Fruit fly (Drosophila melanogaster) whole organism, wandering third instar larva: ENCODE measurements around the gene Ak3.
A peak's percentile ranks its signal among the peaks of the same experiment; 100 is the strongest.

Experiments used
- Abd-B ChIP-seq: fragments of >200 bp; optimal IDR thresholded peaks from 2 replicates; lab custom pipeline; 2017; ENCODE audit warnings: missing biosample characterization, missing genetic modification characterization
- CG32264 ChIP-seq: fragments of 200-800 bp; sonication (Bioruptor generic); optimal IDR thresholded peaks from 2 replicates; lab custom pipeline; 2016; ENCODE audit warnings: missing biosample characterization, missing genetic modification characterization
- CG9705 ChIP-seq: fragments of 200-800 bp; sonication (Bioruptor generic); optimal IDR thresholded peaks from 2 replicates; lab custom pipeline; 2018; ENCODE audit warnings: missing biosample characterization, mild to moderate bottlenecking, missing genetic modification characterization
- Dfd ChIP-seq: fragments of >200 bp; optimal IDR thresholded peaks from 2 replicates; lab custom pipeline; 2017; ENCODE audit warnings: missing biosample characterization, missing genetic modification characterization
- Dif ChIP-seq: fragments of 200-275, 200-300 bp; sonication (Bioruptor generic); optimal IDR thresholded peaks from 2 replicates; lab custom pipeline; 2018; ENCODE audit warnings: missing biosample characterization, missing genetic modification characterization; ENCODE audit not compliant: partially characterized antibody
- HLH106 ChIP-seq: fragments of 200-800 bp; optimal IDR thresholded peaks from 3 replicates; lab custom pipeline; 2019; ENCODE audit warnings: missing biosample characterization, mild to moderate bottlenecking, missing genetic modification characterization, moderate library complexity
- Hnf4 ChIP-seq: fragments of 200-800 bp; sonication (Bioruptor generic); optimal IDR thresholded peaks from 2 replicates; lab custom pipeline; 2016; ENCODE audit warnings: missing biosample characterization, mild to moderate bottlenecking, missing genetic modification characterization
- Hr78 ChIP-seq: fragments of >200 bp; optimal IDR thresholded peaks from 2 replicates; lab custom pipeline; 2017; ENCODE audit warnings: missing biosample characterization, missing genetic modification characterization
- Jra ChIP-seq: sonication (Bioruptor generic); optimal IDR thresholded peaks from 2 replicates; lab custom pipeline; 2016; ENCODE audit warnings: missing biosample characterization, missing genetic modification characterization
- Mio ChIP-seq: sonication (Bioruptor generic); optimal IDR thresholded peaks from 2 replicates; lab custom pipeline; 2016; ENCODE audit warnings: missing biosample characterization, missing genetic modification characterization
- Myc ChIP-seq: fragments of >200 bp; optimal IDR thresholded peaks from 2 replicates; lab custom pipeline; 2017
- N ChIP-seq: fragments of >200 bp; optimal IDR thresholded peaks from 2 replicates; lab custom pipeline; 2018; ENCODE audit warnings: missing biosample characterization, missing external identifiers, missing genetic modification characterization
- OdsH ChIP-seq: fragments of 200-800 bp; sonication (Bioruptor generic); optimal IDR thresholded peaks from 2 replicates; lab custom pipeline; 2016; ENCODE audit warnings: missing biosample characterization, mild to moderate bottlenecking, missing genetic modification characterization
- Rel ChIP-seq, 2 experiments: fragments of 200-800 bp; sonication (Bioruptor generic) in 1 of 2; optimal IDR thresholded peaks; 2 replicates in 1 of 2; 3 replicates in 1 of 2; lab custom pipeline; 2016 to 2019; ENCODE audit warnings: mild to moderate bottlenecking in 2 of 2, missing biosample characterization in 2 of 2, missing genetic modification characterization in 2 of 2, moderate library complexity in 1 of 2
- Sp1 ChIP-seq: fragments of 200-800 bp; sonication (Bioruptor generic); optimal IDR thresholded peaks from 3 replicates; lab custom pipeline; 2019; ENCODE audit warnings: missing biosample characterization, mild to moderate bottlenecking, missing genetic modification characterization, moderate library complexity
- Vsx2 ChIP-seq: fragments of 200-300, 225-300 bp; sonication (Bioruptor generic); optimal IDR thresholded peaks from 2 replicates; lab custom pipeline; 2018; ENCODE audit warnings: missing biosample characterization, missing genetic modification characterization; ENCODE audit not compliant: partially characterized antibody
- br ChIP-seq: fragments of 200-800 bp; sonication (Bioruptor generic); optimal IDR thresholded peaks from 2 replicates; lab custom pipeline; 2016; ENCODE audit warnings: missing biosample characterization, missing genetic modification characterization
- brk ChIP-seq: fragments of 200-800 bp; sonication (Bioruptor generic); optimal IDR thresholded peaks from 2 replicates; lab custom pipeline; 2016; ENCODE audit warnings: missing biosample characterization, mild to moderate bottlenecking, missing genetic modification characterization
- dl ChIP-seq, 2 experiments: fragments of 175-275, 200-275 bp in 1 of 2; fragments of 200-275 bp in 1 of 2; sonication (Bioruptor generic); optimal IDR thresholded peaks; lab custom pipeline; 2018; ENCODE audit warnings: mild to moderate bottlenecking in 2 of 2, missing biosample characterization in 2 of 2, missing genetic modification characterization in 2 of 2, moderate library complexity in 2 of 2; ENCODE audit not compliant: partially characterized antibody in 2 of 2, insufficient read depth in 1 of 2
- dmrt93B ChIP-seq: fragments of 200-800 bp; sonication (Bioruptor generic); optimal IDR thresholded peaks from 2 replicates; lab custom pipeline; 2018; ENCODE audit warnings: missing biosample characterization, mild to moderate bottlenecking, missing genetic modification characterization
- dsf ChIP-seq: sonication (Bioruptor generic); optimal IDR thresholded peaks from 2 replicates; lab custom pipeline; 2016; ENCODE audit warnings: missing biosample characterization, missing genetic modification characterization, borderline replicate concordance
- ey ChIP-seq: fragments of 200-800 bp; sonication (Bioruptor generic); optimal IDR thresholded peaks from 2 replicates; lab custom pipeline; 2016; ENCODE audit warnings: missing biosample characterization, missing genetic modification characterization
- foxo ChIP-seq, 2 experiments: fragments of 200-800 bp; sonication (Bioruptor generic); optimal IDR thresholded peaks; 2 replicates in 1 of 2; 3 replicates in 1 of 2; lab custom pipeline; 2016 to 2017; ENCODE audit warnings: missing biosample characterization in 2 of 2, missing genetic modification characterization in 2 of 2
- fru ChIP-seq: fragments of 200-800 bp; sonication (Bioruptor generic); optimal IDR thresholded peaks from 3 replicates; lab custom pipeline; 2016; ENCODE audit warnings: missing biosample characterization, mild to moderate bottlenecking, missing genetic modification characterization
- h ChIP-seq: fragments of 200-800 bp; sonication (Bioruptor generic); optimal IDR thresholded peaks from 3 replicates; lab custom pipeline; 2016; ENCODE audit warnings: missing biosample characterization, mild to moderate bottlenecking, missing genetic modification characterization
- lola ChIP-seq: fragments of >200 bp; optimal IDR thresholded peaks from 2 replicates; lab custom pipeline; 2017; ENCODE audit warnings: missing biosample characterization, missing genetic modification characterization
- psq ChIP-seq: fragments of 200-800 bp; sonication (Bioruptor generic); optimal IDR thresholded peaks from 3 replicates; lab custom pipeline; 2017; ENCODE audit warnings: missing biosample characterization, mild to moderate bottlenecking, missing genetic modification characterization, moderate library complexity
- rgr ChIP-seq: fragments of 200-800 bp; sonication (Bioruptor generic); optimal IDR thresholded peaks from 3 replicates; lab custom pipeline; 2016; ENCODE audit warnings: missing biosample characterization, mild to moderate bottlenecking, missing genetic modification characterization
- sage ChIP-seq: fragments of 200-800 bp; sonication (Bioruptor generic); optimal IDR thresholded peaks from 2 replicates; lab custom pipeline; 2016; ENCODE audit warnings: missing biosample characterization, mild to moderate bottlenecking, missing genetic modification characterization
- sv ChIP-seq: fragments of 200-800 bp; sonication (Bioruptor generic); optimal IDR thresholded peaks from 3 replicates; lab custom pipeline; 2016; ENCODE audit warnings: missing biosample characterization, missing genetic modification characterization
- tai ChIP-seq: sonication (Bioruptor generic); optimal IDR thresholded peaks from 2 replicates; lab custom pipeline; 2016; ENCODE audit warnings: missing biosample characterization, missing genetic modification characterization
- usp ChIP-seq: fragments of >200 bp; optimal IDR thresholded peaks from 2 replicates; lab custom pipeline; 2017; ENCODE audit warnings: missing biosample characterization, missing genetic modification characterization
- woc ChIP-seq: sonication (Bioruptor generic); optimal IDR thresholded peaks from 2 replicates; lab custom pipeline; 2016; ENCODE audit warnings: missing biosample characterization, mild to moderate bottlenecking, missing genetic modification characterization

Gene Ak3

dm6 chr3R:10889520-10889887 lies at the start of gene Ak3:
Gene Ak3, minus strand, starts transcription at chr3R:10889588.
- TF ChIP-seq Sp1 (GFP tag; lab: Kevin White, UChicago) (no peak), rgr (GFP tag; lab: Kevin White, UChicago) (no peak), lola (GFP tag; lab: Kevin White, UChicago) (no peak), N (GFP tag; lab: Kevin White, UChicago) (no peak), Dif (GFP tag; lab: Kevin White, UChicago) (no peak), Hnf4 (GFP tag; lab: Kevin White, UChicago) (no peak), usp (no peak), sv (GFP tag; lab: Kevin White, UChicago) (no peak), fru (GFP tag; lab: Kevin White, UChicago) (no peak), Jra (GFP tag; lab: Kevin White, UChicago) (no peak), Mio (no peak)

- no peak for TF ChIP-seq dmrt93B
- TF ChIP-seq sv (GFP tag; lab: Kevin White, UChicago): no peak
- TF ChIP-seq Hr78 (GFP tag; lab: Kevin White, UChicago): no peak
- peak; percentile 44 for TF ChIP-seq Vsx2 (GFP tag; lab: Kevin White, UChicago)
- no peak for TF ChIP-seq foxo (GFP tag; optimal IDR thresholded peaks at IDR 0.05; lab: Kevin White, UChicago)
- no peak for TF ChIP-seq woc (GFP tag; lab: Kevin White, UChicago)
- TF ChIP-seq Jra (GFP tag; lab: Kevin White, UChicago): no peak
- TF ChIP-seq Rel (GFP tag; optimal IDR thresholded peaks at IDR 0.05; lab: Kevin White, UChicago): no peak
- peak; percentile 63 for TF ChIP-seq Rel (tag; optimal IDR thresholded peaks at IDR 0.05; lab: Kevin White, UChicago)
- no peak for TF ChIP-seq lola (GFP tag; lab: Kevin White, UChicago)
- no peak for TF ChIP-seq rgr (GFP tag; lab: Kevin White, UChicago)
- peak in 1 of 2 experiments; percentile 33 for TF ChIP-seq dl (GFP tag; optimal IDR thresholded peaks at IDR 0.05; lab: Kevin White, UChicago; ENCODE audit: insufficient read depth in 1 of 2, partially characterized antibody in 2 of 2)
- no peak for TF ChIP-seq h
- peak; percentile 10 for TF ChIP-seq HLH106 (tag; lab: Kevin White, UChicago)
- no peak for TF ChIP-seq Mio
- TF ChIP-seq OdsH (GFP tag; lab: Kevin White, UChicago): no peak
Observed at dm6 chr3R:10893327-10893726, 3.9 kb upstream of the Ak3 start, which contains the start of gene CG6621. Gene CG6621, minus strand, starts transcription at chr3R:10893531.

- TF ChIP-seq ey (GFP tag; lab: Kevin White, UChicago) (no peak), sage (GFP tag; lab: Kevin White, UChicago) (peak; percentile 17), Vsx2 (GFP tag; lab: Kevin White, UChicago) (peak; percentile 92), OdsH (GFP tag; lab: Kevin White, UChicago) (peak; percentile 42), N (GFP tag; lab: Kevin White, UChicago) (no peak), foxo (GFP tag; optimal IDR thresholded peaks at IDR 0.05; lab: Kevin White, UChicago) (peak in 1 of 2 experiments; percentile 41), dsf (GFP tag; lab: Kevin White, UChicago) (no peak), tai (GFP tag; lab: Kevin White, UChicago) (no peak), h (peak; percentile 46), sv (GFP tag; lab: Kevin White, UChicago) (peak; percentile 19), HLH106 (tag; lab: Kevin White, UChicago) (peak; percentile 43), Dif (GFP tag; lab: Kevin White, UChicago) (peak; percentile 98), brk (GFP tag; lab: Kevin White, UChicago) (no peak), fru (GFP tag; lab: Kevin White, UChicago) (no peak), dl (GFP tag; optimal IDR thresholded peaks at IDR 0.05; lab: Kevin White, UChicago; ENCODE audit: insufficient read depth in 1 of 2, partially characterized antibody in 2 of 2) (peak; percentile 92 to 97), Hnf4 (GFP tag; lab: Kevin White, UChicago) (peak; percentile 20), Sp1 (GFP tag; lab: Kevin White, UChicago) (peak; percentile 36), Abd-B (GFP tag; lab: Kevin White, UChicago) (no peak), CG9705 (GFP tag; lab: Kevin White, UChicago) (no peak), rgr (GFP tag; lab: Kevin White, UChicago) (peak; percentile 13), woc (GFP tag; lab: Kevin White, UChicago) (peak; percentile 40), usp (no peak), Rel (GFP tag; optimal IDR thresholded peaks at IDR 0.05; lab: Kevin White, UChicago) (no peak), Rel (tag; optimal IDR thresholded peaks at IDR 0.05; lab: Kevin White, UChicago) (peak; percentile 11), br (GFP tag; lab: Kevin White, UChicago) (peak; percentile 32), Mio (no peak), psq (GFP tag; lab: Kevin White, UChicago) (peak; percentile 60), Dfd (GFP tag; lab: Kevin White, UChicago) (no peak), CG32264 (GFP tag; lab: Kevin White, UChicago) (no peak), Myc (no peak)
Observed at dm6 chr3R:10888633-10889519, 512 bp downstream of the Ak3 start.
